Worm (Caenorhabditis elegans) whole organism, L1 larva: ENCODE measurements around the gene C16D2.3.

ENCODE experiments used
- aha-1 ChIP-seq: fragments of 150-350 bp; optimal IDR thresholded peaks from 2 replicates; lab custom pipeline; 2014; ENCODE audit warnings: missing biosample characterization, missing genetic modification characterization
- alr-1 ChIP-seq: fragments of 200-800 bp; sonication (Bioruptor generic); optimal IDR thresholded peaks from 2 replicates; lab custom pipeline; 2018; ENCODE audit warnings: borderline replicate concordance, mild to moderate bottlenecking, missing genetic modification characterization, missing compliant biosample characterization
- aly-2 ChIP-seq: fragments of 150-350 bp; optimal IDR thresholded peaks from 2 replicates; lab custom pipeline; 2014; ENCODE audit warnings: missing biosample characterization, missing genetic modification characterization
- ceh-8 ChIP-seq: fragments of 200-800 bp; sonication (Bioruptor generic); optimal IDR thresholded peaks from 2 replicates; lab custom pipeline; 2018; ENCODE audit warnings: mild to moderate bottlenecking, missing genetic modification characterization, moderate library complexity, missing compliant biosample characterization
- ceh-88 ChIP-seq: fragments of 200-800 bp; sonication (Bioruptor generic); IDR thresholded peaks from 2 replicates; pipeline ENCODE4 v1.3.6; 2022; ENCODE audit warnings: missing genetic modification characterization, missing compliant biosample characterization
- ceh-90 ChIP-seq: sonication (generic microtip); optimal IDR thresholded peaks from 2 replicates; lab custom pipeline; 2016; ENCODE audit warnings: missing genetic modification characterization, missing compliant biosample characterization
- ces-1 ChIP-seq: fragments of 150-350 bp; optimal IDR thresholded peaks from 2 replicates; lab custom pipeline; 2014; ENCODE audit warnings: missing biosample characterization, missing genetic modification reagents, missing genetic modification characterization
- dpl-1 ChIP-seq, 3 experiments: fragments of 150-350 bp in 2 of 3; sonication (generic microtip) in 1 of 3; optimal IDR thresholded peaks; 2 replicates each; lab custom pipeline; 2014 to 2017; ENCODE audit warnings: missing biosample characterization in 3 of 3, missing genetic modification characterization in 3 of 3, missing genetic modification reagents in 3 of 3
- dsc-1 ChIP-seq: sonication (generic microtip); optimal IDR thresholded peaks from 2 replicates; lab custom pipeline; 2016; ENCODE audit warnings: mild to moderate bottlenecking, missing genetic modification characterization, missing compliant biosample characterization
- efl-1 ChIP-seq, 4 experiments: fragments of 150-350 bp; optimal IDR thresholded peaks in 3 of 4; peaks in 1 of 4; 1 replicate in 1 of 4; 2 replicates in 3 of 4; lab custom pipeline; 2014; ENCODE audit warnings: missing biosample characterization in 2 of 4, missing genetic modification characterization in 2 of 4, missing genetic modification reagents in 2 of 4
- egl-13 ChIP-seq: sonication (generic microtip); optimal IDR thresholded peaks from 2 replicates; lab custom pipeline; 2016; ENCODE audit warnings: missing genotype, missing genetic modification reagents, missing genetic modification characterization, missing compliant biosample characterization
- elt-2 ChIP-seq: sonication (generic microtip); optimal IDR thresholded peaks from 2 replicates; lab custom pipeline; 2016; ENCODE audit warnings: missing genetic modification characterization, mild to moderate bottlenecking, inconsistent platforms, missing compliant biosample characterization, missing genetic modification reagents
- fkh-10 ChIP-seq: sonication (generic microtip); optimal IDR thresholded peaks from 2 replicates; lab custom pipeline; 2017; ENCODE audit warnings: missing biosample characterization, missing genetic modification reagents, missing genetic modification characterization
- fkh-8 ChIP-seq: sonication (generic microtip); optimal IDR thresholded peaks from 2 replicates; lab custom pipeline; 2016; ENCODE audit warnings: mild to moderate bottlenecking, missing genetic modification characterization, missing compliant biosample characterization
- fos-1 ChIP-seq: fragments of 150-350 bp; optimal IDR thresholded peaks from 2 replicates; lab custom pipeline; 2014; ENCODE audit warnings: missing biosample characterization, missing genetic modification characterization
- hlh-4 ChIP-seq: sonication (generic microtip); optimal IDR thresholded peaks from 2 replicates; lab custom pipeline; 2016; ENCODE audit warnings: mild to moderate bottlenecking, missing genetic modification characterization, missing compliant biosample characterization
- lin-13 ChIP-seq: fragments of 150-350 bp; optimal IDR thresholded peaks from 2 replicates; lab custom pipeline; 2014; ENCODE audit warnings: missing biosample characterization, missing genetic modification reagents, missing genetic modification characterization
- lin-14 ChIP-seq: fragments of 200-800 bp; sonication (Bioruptor generic); optimal IDR thresholded peaks from 2 replicates; lab custom pipeline; 2018; ENCODE audit warnings: mild to moderate bottlenecking, missing genetic modification characterization, moderate library complexity, missing compliant biosample characterization
- lin-15B ChIP-seq: fragments of 150-350 bp; sonication (generic microtip); optimal IDR thresholded peaks from 3 replicates; lab custom pipeline; 2014; ENCODE audit warnings: missing biosample characterization, missing genetic modification characterization
- lin-35 ChIP-seq, 2 experiments: fragments of 150-350 bp; optimal IDR thresholded peaks; 2 replicates each; lab custom pipeline; 2014; ENCODE audit warnings: missing biosample characterization in 2 of 2, missing genetic modification characterization in 2 of 2, missing genetic modification reagents in 2 of 2
- lsy-2 ChIP-seq, 2 experiments: fragments of 150-350 bp; optimal IDR thresholded peaks; 2 replicates each; lab custom pipeline; 2014; ENCODE audit warnings: missing biosample characterization in 2 of 2, missing genetic modification characterization in 2 of 2
- mdl-1 ChIP-seq, 2 experiments: fragments of 150-350 bp; optimal IDR thresholded peaks; 2 replicates each; lab custom pipeline; 2014 to 2017; ENCODE audit warnings: missing biosample characterization in 2 of 2, missing genetic modification characterization in 2 of 2, inconsistent platforms in 1 of 2
- mep-1 ChIP-seq: fragments of 150-350 bp; optimal IDR thresholded peaks from 2 replicates; lab custom pipeline; 2014; ENCODE audit warnings: missing biosample characterization, missing genetic modification characterization
- nhr-11 ChIP-seq: fragments of 150-350 bp; optimal IDR thresholded peaks from 2 replicates; lab custom pipeline; 2014; ENCODE audit warnings: missing biosample characterization, missing genetic modification characterization
- nhr-19 ChIP-seq: fragments of 200-800 bp; sonication (Bioruptor generic); conservative IDR thresholded peaks from 2 replicates; pipeline ENCODE4 v1.3.6; 2022; ENCODE audit warnings: missing genetic modification characterization, missing compliant biosample characterization
- nhr-20 ChIP-seq: sonication (generic microtip); optimal IDR thresholded peaks from 2 replicates; lab custom pipeline; 2016; ENCODE audit warnings: mild to moderate bottlenecking, missing genetic modification characterization, missing compliant biosample characterization
- nhr-47 ChIP-seq: sonication (generic microtip); optimal IDR thresholded peaks from 2 replicates; lab custom pipeline; 2016; ENCODE audit warnings: mild to moderate bottlenecking, missing genetic modification characterization, moderate library complexity, missing compliant biosample characterization
- nhr-71 ChIP-seq: sonication (generic microtip); optimal IDR thresholded peaks from 2 replicates; lab custom pipeline; 2016; ENCODE audit warnings: mild to moderate bottlenecking, missing genetic modification characterization, moderate library complexity, missing compliant biosample characterization
- nhr-77 ChIP-seq: fragments of 150-350 bp; optimal IDR thresholded peaks from 2 replicates; lab custom pipeline; 2014; ENCODE audit warnings: missing biosample characterization, missing genetic modification characterization
- nhr-84 ChIP-seq: sonication (generic microtip); optimal IDR thresholded peaks from 2 replicates; lab custom pipeline; 2017; ENCODE audit warnings: missing biosample characterization, missing genetic modification characterization
- pax-3 ChIP-seq: fragments of 200-800 bp; sonication (Bioruptor generic); optimal IDR thresholded peaks from 2 replicates; lab custom pipeline; 2018; ENCODE audit warnings: mild to moderate bottlenecking, missing genetic modification characterization, moderate library complexity, missing compliant biosample characterization
- pqm-1 ChIP-seq: sonication (generic microtip); optimal IDR thresholded peaks from 3 replicates; lab custom pipeline; 2017; ENCODE audit warnings: missing biosample characterization, missing genetic modification characterization
- sox-4 ChIP-seq: sonication (generic microtip); optimal IDR thresholded peaks from 2 replicates; lab custom pipeline; 2016; ENCODE audit warnings: missing genetic modification characterization, missing compliant biosample characterization
- swsn-7 ChIP-seq: sonication (generic microtip); optimal IDR thresholded peaks from 2 replicates; lab custom pipeline; 2016; ENCODE audit warnings: missing genetic modification characterization, missing compliant biosample characterization
- tbx-2 ChIP-seq: sonication (generic microtip); optimal IDR thresholded peaks from 2 replicates; lab custom pipeline; 2016; ENCODE audit warnings: missing genetic modification characterization, missing compliant biosample characterization
- unc-62 ChIP-seq: fragments of 150-350 bp; optimal IDR thresholded peaks from 2 replicates; lab custom pipeline; 2014; ENCODE audit warnings: missing biosample characterization, missing genetic modification reagents, missing genetic modification characterization
- xbp-1 ChIP-seq: sonication (generic microtip); optimal IDR thresholded peaks from 2 replicates; lab custom pipeline; 2016; ENCODE audit warnings: missing genetic modification characterization, missing compliant biosample characterization
- zip-4 ChIP-seq: fragments of 200-800 bp; sonication (Bioruptor generic); optimal IDR thresholded peaks from 2 replicates; lab custom pipeline; 2018; ENCODE audit warnings: mild to moderate bottlenecking, missing genetic modification characterization, moderate library complexity, missing compliant biosample characterization
- ztf-11 ChIP-seq, 2 experiments: sonication (generic microtip); optimal IDR thresholded peaks; 2 replicates each; lab custom pipeline; 2016 to 2017; ENCODE audit warnings: missing genetic modification characterization in 2 of 2, missing biosample characterization in 1 of 2, missing compliant biosample characterization in 1 of 2
- ztf-4 ChIP-seq: fragments of 150-350 bp; optimal IDR thresholded peaks from 2 replicates; lab custom pipeline; 2014; ENCODE audit warnings: missing biosample characterization, missing genetic modification characterization

C16D2.3 gene

ce11 chrII:9116404-9116803 is 21.5 kb upstream of the C16D2.3 start:
- TF ChIP-seq lin-35 (GFP tag; optimal IDR thresholded peaks at IDR 0.05; lab: Kevin White, UChicago) (peak in 1 of 2 experiments; percentile 42), alr-1 (tag; lab: Kevin White, UChicago) (no peak), fos-1 (tag; lab: Kevin White, UChicago) (no peak), ces-1 (no peak)
- TF ChIP-seq, all 84 proteins: peak for 1

DNA sequence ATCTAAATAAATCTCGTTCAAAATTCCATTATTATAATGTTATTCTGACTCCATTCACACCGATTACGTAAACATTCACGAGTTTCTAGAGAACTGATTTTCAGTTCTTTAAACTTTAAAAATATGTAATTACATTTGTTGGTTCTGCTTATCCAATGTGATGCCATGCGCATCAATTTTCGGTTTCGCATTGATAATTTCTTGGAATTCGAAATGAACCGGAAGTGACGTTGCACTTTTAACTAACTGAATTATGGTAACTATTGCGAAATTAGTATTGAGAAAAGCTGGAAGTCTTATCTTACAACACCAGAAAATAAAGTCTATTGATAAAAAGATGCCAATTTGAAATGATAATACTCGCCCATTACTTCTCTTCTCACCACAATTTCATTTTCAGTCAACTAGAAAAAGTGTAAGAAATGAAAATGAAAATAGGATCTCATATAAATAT is 20.1 kb upstream of the C16D2.3 start:
- peak; percentile 51 for TF ChIP-seq nhr-20 (tag; lab: Kevin White, UChicago)
- peak; percentile 71 for TF ChIP-seq egl-13
- TF ChIP-seq xbp-1 (tag; lab: Kevin White, UChicago): peak; percentile 18
- TF ChIP-seq nhr-84 (tag; lab: Kevin White, UChicago): no peak
- TF ChIP-seq swsn-7 (tag; lab: Kevin White, UChicago): peak; percentile 35
- peak; percentile 7 for TF ChIP-seq tbx-2 (tag; lab: Kevin White, UChicago)
- TF ChIP-seq lsy-2 (tag; optimal IDR thresholded peaks at IDR 0.05; lab: Kevin White, UChicago): peak; percentile 45 to 55
- no peak for TF ChIP-seq mdl-1 (tag; optimal IDR thresholded peaks at IDR 0.05; lab: Kevin White, UChicago)
- peak; percentile 3 for TF ChIP-seq pqm-1
- peak; percentile 19 for TF ChIP-seq ceh-90 (tag; lab: Kevin White, UChicago)
- no peak for TF ChIP-seq efl-1 (optimal IDR thresholded peaks at IDR 0.05; lab: Kevin White, UChicago)
- TF ChIP-seq efl-1 (GFP tag; optimal IDR thresholded peaks at IDR 0.05 in 1 of 2; lab: Kevin White, UChicago): peak in 1 of 2 experiments; percentile 40
- TF ChIP-seq elt-2 (tag; lab: Kevin White, UChicago): peak; percentile 69
- peak; percentile 14 for TF ChIP-seq fkh-10 (GFP tag; lab: Kevin White, UChicago)
- no peak for TF ChIP-seq nhr-77 (tag; lab: Kevin White, UChicago)
- no peak for TF ChIP-seq ceh-88 (GFP tag; lab: Robert Waterston, UW)
- peak; percentile 60 for TF ChIP-seq zip-4 (GFP tag; lab: Kevin White, UChicago)
- no peak for TF ChIP-seq hlh-4 (tag; lab: Kevin White, UChicago)
- peak; percentile 53 for TF ChIP-seq ztf-4 (tag; lab: Kevin White, UChicago)
- peak; percentile 15; the same call in 1 of the 2 replicates for TF ChIP-seq nhr-19 (GFP tag; lab: Robert Waterston, UW)
- TF ChIP-seq nhr-11 (tag; lab: Kevin White, UChicago): peak; percentile 69
- peak; percentile 90 for TF ChIP-seq nhr-71
- TF ChIP-seq sox-4: peak; percentile 96
- TF ChIP-seq pax-3 (tag; lab: Kevin White, UChicago): peak; percentile 77
- no peak for TF ChIP-seq aha-1 (tag; lab: Kevin White, UChicago)
- peak; percentile 67 for TF ChIP-seq lin-14 (GFP tag; lab: Kevin White, UChicago)
- TF ChIP-seq fkh-8 (tag; lab: Kevin White, UChicago): peak; percentile 92
- TF ChIP-seq lin-13 (GFP tag; lab: Kevin White, UChicago): peak; percentile 10
- TF ChIP-seq ceh-8: peak; percentile 16
- no peak for TF ChIP-seq ztf-11 (tag; optimal IDR thresholded peaks at IDR 0.05; lab: Kevin White, UChicago)
- peak; percentile 93 for TF ChIP-seq dsc-1 (tag; lab: Kevin White, UChicago)
- TF ChIP-seq aly-2 (tag; lab: Kevin White, UChicago): no peak
- peak; percentile 82 for TF ChIP-seq nhr-47 (tag; lab: Kevin White, UChicago)
- TF ChIP-seq lin-35 (GFP tag; optimal IDR thresholded peaks at IDR 0.05; lab: Kevin White, UChicago): peak in 1 of 2 experiments; percentile 32
- TF ChIP-seq mep-1 (tag; lab: Kevin White, UChicago): peak; percentile 9

DNA sequence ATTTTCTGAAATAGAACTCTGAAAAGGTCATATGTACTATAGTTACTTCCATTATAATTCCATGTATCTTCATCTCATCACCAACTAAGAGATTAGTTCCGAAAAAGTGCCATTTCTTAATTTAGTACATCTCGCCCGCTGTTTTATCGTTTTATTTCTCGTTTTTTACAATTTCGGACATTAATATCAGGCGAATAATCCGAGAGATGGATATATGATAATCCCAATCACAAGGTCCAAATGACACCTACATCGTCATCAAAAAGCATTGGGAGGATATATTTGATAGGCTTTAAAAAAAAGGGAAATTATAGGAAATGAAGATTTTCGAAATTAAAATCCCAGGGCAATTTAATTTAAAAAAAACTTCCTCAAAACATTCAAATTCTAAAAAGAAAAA is 17.6 kb upstream of the C16D2.3 start:
- no peak for TF ChIP-seq efl-1 (optimal IDR thresholded peaks at IDR 0.05; lab: Kevin White, UChicago)
- TF ChIP-seq efl-1 (GFP tag; optimal IDR thresholded peaks at IDR 0.05 in 1 of 2; lab: Kevin White, UChicago): peak in 1 of 2 experiments; percentile 51
- TF ChIP-seq dsc-1 (tag; lab: Kevin White, UChicago): peak; percentile 93
- no peak for TF ChIP-seq dpl-1 (GFP tag; optimal IDR thresholded peaks at IDR 0.05; lab: Kevin White, UChicago)
- TF ChIP-seq lin-15B: no peak
- peak; percentile 8 for TF ChIP-seq nhr-47 (tag; lab: Kevin White, UChicago)
- peak; percentile 40 for TF ChIP-seq pax-3 (tag; lab: Kevin White, UChicago)
- TF ChIP-seq sox-4: peak; percentile 28
- no peak for TF ChIP-seq unc-62 (GFP tag; lab: Kevin White, UChicago)
- peak; percentile 56 for TF ChIP-seq fkh-8 (tag; lab: Kevin White, UChicago)
- TF ChIP-seq egl-13: peak; percentile 5
- TF ChIP-seq, all 84 proteins: peak for 7
